Fruit fly (Drosophila melanogaster) S2 (cell line): ENCODE results near the gene Awh.

Experiments used
- CG8478 ChIP-seq: fragments of >200 bp; optimal IDR thresholded peaks from 2 replicates; lab custom pipeline; 2018
- CTCF ChIP-seq, 2 experiments: fragments of >200 bp; optimal IDR thresholded peaks; 2 replicates each; lab custom pipeline; 2018

- TF ChIP-seq CG8478 (lab: Kevin White, UChicago) (no peak), CTCF (optimal IDR thresholded peaks at IDR 0.05; lab: Kevin White, UChicago) (no peak)
Measured at dm6 chr3L:3855194-3855980, 9.4 kb downstream of the Awh start.
